Fruit fly (Drosophila melanogaster) whole organism, prepupa: ENCODE results near the gene Hel25E.

ENCODE experiments used
- CG6163 ChIP-seq: fragments of 200-800 bp; sonication (Bioruptor generic); IDR thresholded peaks from 3 replicates; pipeline ENCODE4 v1.3.6; 2022; ENCODE audit warnings: missing biosample characterization, missing genetic modification characterization
- Eip93F ChIP-seq: fragments of 200-800 bp; sonication (Bioruptor generic); optimal IDR thresholded peaks from 2 replicates; lab custom pipeline; 2016; ENCODE audit warnings: missing biosample characterization, mild to moderate bottlenecking, missing genetic modification characterization

DNA sequence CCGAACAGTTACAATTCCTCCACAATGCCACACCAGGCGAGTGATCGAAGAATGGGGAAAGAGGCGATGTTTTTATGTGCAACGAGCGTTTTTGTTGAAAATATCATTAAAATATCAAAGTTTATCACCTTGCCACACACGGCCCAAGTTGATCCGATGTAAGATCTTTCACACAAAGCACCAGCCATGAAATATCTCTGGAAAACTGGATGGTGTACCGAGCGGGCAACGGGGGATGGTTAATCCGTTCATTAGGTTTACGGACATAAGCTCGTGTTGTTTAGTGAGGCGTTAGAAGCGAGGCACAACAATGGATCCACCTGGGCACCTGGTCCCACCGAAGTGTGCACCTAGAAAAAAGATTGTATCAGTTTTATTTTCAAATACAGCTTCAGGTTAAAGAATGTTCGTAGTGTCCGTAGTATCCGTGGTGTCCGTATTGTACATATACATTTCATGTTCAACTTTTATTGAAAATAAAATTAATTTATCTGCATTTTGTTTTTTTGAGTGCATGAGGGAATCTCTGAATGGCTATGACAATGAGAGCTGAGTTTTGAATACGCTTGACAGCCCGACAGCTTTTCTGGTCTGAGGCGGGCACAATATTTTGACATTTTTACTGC, 45.5 kb downstream of the Hel25E start:
- no peak for TF ChIP-seq Eip93F (GFP tag; lab: Kevin White, UChicago)
- TF ChIP-seq CG6163 (GFP tag; lab: Robert Waterston, UW): peak; percentile 36; the same call in 1 of the 3 replicates
